Fruit fly (Drosophila melanogaster): ENCODE measurements around the gene D1.

Gene D1

dm6 chr3R:9250868-9251267, 10.4 kb upstream of the D1 start (continued):
- peak; percentile 87 for TF ChIP-seq br (GFP tag; optimal IDR thresholded peaks at IDR 0.05)
- peak; percentile 29 for TF ChIP-seq GATAd (GFP tag; optimal IDR thresholded peaks at IDR 0.05)
- TF ChIP-seq Jra (GFP tag; optimal IDR thresholded peaks at IDR 0.05) = peak; percentile 75
- peak; percentile 87 for TF ChIP-seq ey (GFP tag; optimal IDR thresholded peaks at IDR 0.05)
- no peak for TF ChIP-seq Myc (optimal IDR thresholded peaks at IDR 0.05)
- TF ChIP-seq Hnf4 (GFP tag; optimal IDR thresholded peaks at IDR 0.05) = peak; percentile 85
- peak; percentile 88 for TF ChIP-seq rgr (GFP tag; optimal IDR thresholded peaks at IDR 0.05)

dm6 chr3R:9249736-9250044, 9.2 kb upstream of the D1 start:
- TF ChIP-seq h (GFP tag; optimal IDR thresholded peaks at IDR 0.05) (no peak), Vsx2 (GFP tag; optimal IDR thresholded peaks at IDR 0.05; ENCODE audit: partially characterized antibody) (no peak), sage (GFP tag; optimal IDR thresholded peaks at IDR 0.05) (no peak), CG9705 (GFP tag; optimal IDR thresholded peaks at IDR 0.05) (no peak), Abd-B (GFP tag; optimal IDR thresholded peaks at IDR 0.05) (no peak), CG32264 (GFP tag; optimal IDR thresholded peaks at IDR 0.05) (no peak), GATAd (GFP tag; optimal IDR thresholded peaks at IDR 0.05) (no peak), CrebA (GFP tag; optimal IDR thresholded peaks at IDR 0.05; ENCODE audit: borderline replicate concordance) (no peak), Mio (GFP tag; optimal IDR thresholded peaks at IDR 0.05) (no peak), ey (GFP tag; optimal IDR thresholded peaks at IDR 0.05) (no peak)

- TF ChIP-seq Sp1 (GFP tag; optimal IDR thresholded peaks at IDR 0.05) (peak; percentile 26), HLH106 (tag; optimal IDR thresholded peaks at IDR 0.05) (peak; percentile 32), h (GFP tag; optimal IDR thresholded peaks at IDR 0.05) (peak; percentile 26), Vsx2 (GFP tag; optimal IDR thresholded peaks at IDR 0.05; ENCODE audit: partially characterized antibody) (peak; percentile 27), woc (GFP tag; optimal IDR thresholded peaks at IDR 0.05) (peak; percentile 16), fru (GFP tag; optimal IDR thresholded peaks at IDR 0.05) (peak; percentile 25), foxo (GFP tag; optimal IDR thresholded peaks at IDR 0.05) (peak in 1 of 2 experiments; percentile 5), sv (GFP tag; optimal IDR thresholded peaks at IDR 0.05) (no peak), rgr (GFP tag; optimal IDR thresholded peaks at IDR 0.05) (no peak)
These were observed 8.7 kb upstream of the D1 start for dm6 chr3R:9249025-9249735.

dm6 chr3R:9246879-9247621, 6.6 kb upstream of the D1 start:
- peak in 1 of 2 experiments; percentile 51 for TF ChIP-seq dl (GFP tag; optimal IDR thresholded peaks at IDR 0.05; ENCODE audit: insufficient read depth in 1 of 2, partially characterized antibody in 2 of 2)
- TF ChIP-seq Dif (GFP tag; optimal IDR thresholded peaks at IDR 0.05; ENCODE audit: partially characterized antibody) = peak; percentile 43
- no peak for TF ChIP-seq jim (GFP tag; optimal IDR thresholded peaks at IDR 0.05)
- no peak for TF ChIP-seq Hr83 (GFP tag; optimal IDR thresholded peaks at IDR 0.05; ENCODE audit: poor library complexity, severe bottlenecking)
- TF ChIP-seq br (GFP tag; optimal IDR thresholded peaks at IDR 0.05) = peak; percentile 89
- TF ChIP-seq Myc (optimal IDR thresholded peaks at IDR 0.05) = no peak
- TF ChIP-seq Hr78 (GFP tag; optimal IDR thresholded peaks at IDR 0.05) = no peak
- TF ChIP-seq pan (optimal IDR thresholded peaks at IDR 0.05) = no peak
- peak; percentile 78 for TF ChIP-seq brk (GFP tag; optimal IDR thresholded peaks at IDR 0.05)
- peak; percentile 92 for TF ChIP-seq fru (GFP tag; optimal IDR thresholded peaks at IDR 0.05)
- no peak for TF ChIP-seq Dfd (GFP tag; optimal IDR thresholded peaks at IDR 0.05)
- peak; percentile 64 for TF ChIP-seq sage (GFP tag; optimal IDR thresholded peaks at IDR 0.05)
- TF ChIP-seq GATAd (GFP tag; optimal IDR thresholded peaks at IDR 0.05) = peak; percentile 5
- TF ChIP-seq Hnf4 (GFP tag; optimal IDR thresholded peaks at IDR 0.05) = peak; percentile 78
- peak; percentile 60 for TF ChIP-seq CG32264 (GFP tag; optimal IDR thresholded peaks at IDR 0.05)
- TF ChIP-seq ey (GFP tag; optimal IDR thresholded peaks at IDR 0.05) = peak; percentile 85
- no peak for TF ChIP-seq CrebA (GFP tag; optimal IDR thresholded peaks at IDR 0.05; ENCODE audit: borderline replicate concordance)
- no peak for TF ChIP-seq Abd-B (GFP tag; optimal IDR thresholded peaks at IDR 0.05)
- TF ChIP-seq foxo (GFP tag; optimal IDR thresholded peaks at IDR 0.05) = peak; percentile 22 to 88
- peak; percentile 83 for TF ChIP-seq Jra (GFP tag; optimal IDR thresholded peaks at IDR 0.05)
- peak; percentile 86 for TF ChIP-seq HLH106 (tag; optimal IDR thresholded peaks at IDR 0.05)
- TF ChIP-seq Mio (GFP tag; optimal IDR thresholded peaks at IDR 0.05) = no peak
- TF ChIP-seq OdsH (GFP tag; optimal IDR thresholded peaks at IDR 0.05) = peak; percentile 90
- TF ChIP-seq N (GFP tag; optimal IDR thresholded peaks at IDR 0.05) = no peak
- TF ChIP-seq usp (GFP tag; optimal IDR thresholded peaks at IDR 0.05) = no peak
- TF ChIP-seq CG9705 (GFP tag; optimal IDR thresholded peaks at IDR 0.05) = peak; percentile 73
- TF ChIP-seq Rel (GFP tag; optimal IDR thresholded peaks at IDR 0.05) = no peak
- peak; percentile 46 for TF ChIP-seq Rel (tag; optimal IDR thresholded peaks at IDR 0.05)
- peak; percentile 96 for TF ChIP-seq psq (GFP tag; optimal IDR thresholded peaks at IDR 0.05)
- peak; percentile 93 for TF ChIP-seq Sp1 (GFP tag; optimal IDR thresholded peaks at IDR 0.05)
- TF ChIP-seq dmrt93B (GFP tag; optimal IDR thresholded peaks at IDR 0.05) = peak; percentile 66
- TF ChIP-seq Vsx2 (GFP tag; optimal IDR thresholded peaks at IDR 0.05; ENCODE audit: partially characterized antibody) = no peak
- TF ChIP-seq lola (GFP tag; optimal IDR thresholded peaks at IDR 0.05) = no peak
- TF ChIP-seq h (GFP tag; optimal IDR thresholded peaks at IDR 0.05) = peak; percentile 92
- TF ChIP-seq tai (GFP tag; optimal IDR thresholded peaks at IDR 0.05) = no peak
- peak; percentile 23 for TF ChIP-seq dsf (GFP tag; optimal IDR thresholded peaks at IDR 0.05; ENCODE audit: borderline replicate concordance)
- TF ChIP-seq sv (GFP tag; optimal IDR thresholded peaks at IDR 0.05) = peak; percentile 9
- peak; percentile 90 for TF ChIP-seq woc (GFP tag; optimal IDR thresholded peaks at IDR 0.05)
